Fruit fly (Drosophila melanogaster) whole organism, prepupa: ENCODE results near the gene CG14322.

Experiments
- Blimp-1 ChIP-seq: fragments of 200-800 bp; sonication (Bioruptor generic); optimal IDR thresholded peaks from 3 replicates; lab custom pipeline; 2017; ENCODE audit warnings: missing biosample characterization, missing genetic modification characterization, mild to moderate bottlenecking, moderate library complexity, missing genetic modification reagents
- CG10631 ChIP-seq: fragments of 200-800 bp; sonication (Bioruptor generic); optimal IDR thresholded peaks from 2 replicates; lab custom pipeline; 2016; ENCODE audit warnings: missing biosample characterization, missing genetic modification characterization
- CG10669 ChIP-seq: fragments of 200-800 bp; sonication (Bioruptor generic); optimal IDR thresholded peaks from 3 replicates; lab custom pipeline; 2018; ENCODE audit warnings: missing biosample characterization, mild to moderate bottlenecking, missing genetic modification characterization, moderate library complexity
- CG11294 ChIP-seq: fragments of 200-800 bp; sonication (Bioruptor generic); IDR thresholded peaks from 2 replicates; pipeline ENCODE4 v1.3.6; 2022; ENCODE audit warnings: missing biosample characterization, missing genetic modification characterization
- CG11762 ChIP-seq: fragments of 200-800 bp; sonication (Bioruptor generic); optimal IDR thresholded peaks from 3 replicates; lab custom pipeline; 2016; ENCODE audit warnings: missing biosample characterization, missing genetic modification characterization; ENCODE audit not compliant: insufficient read depth
- CG11902 ChIP-seq: fragments of 200-800 bp; sonication (Bioruptor generic); optimal IDR thresholded peaks from 3 replicates; lab custom pipeline; 2016; ENCODE audit warnings: missing biosample characterization, missing genetic modification characterization
- CG15336 ChIP-seq: fragments of 200-800 bp; sonication (Bioruptor generic); IDR thresholded peaks from 2 replicates; pipeline ENCODE4 v1.3.6; 2022; ENCODE audit warnings: missing biosample characterization, missing genetic modification characterization
- CG1621 ChIP-seq: fragments of 200-800 bp; sonication (Bioruptor generic); optimal IDR thresholded peaks from 3 replicates; lab custom pipeline; 2018; ENCODE audit warnings: missing biosample characterization, mild to moderate bottlenecking, missing genetic modification characterization
- CG16779 ChIP-seq: fragments of 200-800 bp; sonication (Bioruptor generic); optimal IDR thresholded peaks from 3 replicates; lab custom pipeline; 2017; ENCODE audit warnings: missing biosample characterization, mild to moderate bottlenecking, missing genetic modification characterization
- CG3032 ChIP-seq: fragments of 200-800 bp; optimal IDR thresholded peaks from 2 replicates; lab custom pipeline; 2019; ENCODE audit warnings: missing biosample characterization, mild to moderate bottlenecking, missing genetic modification characterization, moderate library complexity
- CG6792 ChIP-seq: fragments of 200-800 bp; sonication (Bioruptor generic); optimal IDR thresholded peaks from 3 replicates; lab custom pipeline; 2016; ENCODE audit warnings: missing biosample characterization, missing genetic modification characterization
- CG6854 ChIP-seq: fragments of 200-800 bp; sonication (Bioruptor generic); optimal IDR thresholded peaks from 2 replicates; lab custom pipeline; 2017; ENCODE audit warnings: missing biosample characterization, mild to moderate bottlenecking, missing genetic modification characterization
- CG7368 ChIP-seq: fragments of 200-800 bp; sonication (Bioruptor generic); optimal IDR thresholded peaks from 3 replicates; lab custom pipeline; 2016; ENCODE audit warnings: missing biosample characterization, missing genetic modification characterization
- CG8632 ChIP-seq: fragments of 200-800 bp; sonication (Bioruptor generic); optimal IDR thresholded peaks from 3 replicates; lab custom pipeline; 2016; ENCODE audit warnings: missing biosample characterization, missing genetic modification characterization
- Eip78C ChIP-seq: fragments of 200-800 bp; sonication (Bioruptor generic); peaks from one replicate; lab custom pipeline; 2016; ENCODE audit warnings: missing biosample characterization, missing genetic modification characterization
- Eip93F ChIP-seq: fragments of 200-800 bp; sonication (Bioruptor generic); optimal IDR thresholded peaks from 2 replicates; lab custom pipeline; 2016; ENCODE audit warnings: missing biosample characterization, mild to moderate bottlenecking, missing genetic modification characterization
- Hr38 ChIP-seq: sonication (Bioruptor generic); optimal IDR thresholded peaks from 2 replicates; lab custom pipeline; 2016; ENCODE audit warnings: missing biosample characterization, missing genetic modification characterization
- Hr39 ChIP-seq: fragments of 200-800 bp; sonication (Bioruptor generic); optimal IDR thresholded peaks from 2 replicates; lab custom pipeline; 2016; ENCODE audit warnings: missing biosample characterization, missing genetic modification characterization
- Lpt ChIP-seq: fragments of 200-800 bp; sonication (Bioruptor generic); optimal IDR thresholded peaks from 3 replicates; lab custom pipeline; 2016; ENCODE audit warnings: missing biosample characterization, missing genetic modification characterization
- Met ChIP-seq: fragments of 200-800 bp; sonication (Bioruptor generic); optimal IDR thresholded peaks from 3 replicates; lab custom pipeline; 2016; ENCODE audit warnings: missing biosample characterization, missing genetic modification characterization
- OdsH ChIP-seq: fragments of 200-800 bp; sonication (Bioruptor generic); optimal IDR thresholded peaks from 3 replicates; lab custom pipeline; 2016; ENCODE audit warnings: missing biosample characterization, missing genetic modification characterization
- Smox ChIP-seq: fragments of 200-800 bp; sonication (Bioruptor generic); optimal IDR thresholded peaks from 3 replicates; lab custom pipeline; 2016; ENCODE audit warnings: missing biosample characterization, missing genetic modification characterization
- Sox102F ChIP-seq: fragments of 200-800 bp; sonication (Bioruptor generic); optimal IDR thresholded peaks from 2 replicates; lab custom pipeline; 2016; ENCODE audit warnings: missing biosample characterization, mild to moderate bottlenecking, missing genetic modification characterization
- Sox14 ChIP-seq: fragments of 200-800 bp; sonication (Bioruptor generic); optimal IDR thresholded peaks from 3 replicates; lab custom pipeline; 2016; ENCODE audit warnings: missing biosample characterization, missing genetic modification characterization
- achi ChIP-seq: fragments of 200-800 bp; sonication (Bioruptor generic); optimal IDR thresholded peaks from 3 replicates; lab custom pipeline; 2016; ENCODE audit warnings: missing biosample characterization, missing genetic modification characterization
- cyc ChIP-seq: fragments of 200-800 bp; sonication (Bioruptor generic); optimal IDR thresholded peaks from 3 replicates; lab custom pipeline; 2016; ENCODE audit warnings: missing biosample characterization, missing genetic modification characterization
- dsx ChIP-seq: fragments of 200-800 bp; optimal IDR thresholded peaks from 3 replicates; lab custom pipeline; 2019; ENCODE audit warnings: missing biosample characterization, mild to moderate bottlenecking, missing genetic modification characterization, moderate library complexity; ENCODE audit not compliant: poor library complexity, severe bottlenecking
- esn ChIP-seq: fragments of 200-800 bp; sonication (Bioruptor generic); optimal IDR thresholded peaks from 2 replicates; lab custom pipeline; 2016; ENCODE audit warnings: missing biosample characterization, mild to moderate bottlenecking, missing genetic modification characterization, moderate library complexity
- fd59A ChIP-seq: fragments of 200-800 bp; sonication (Bioruptor generic); optimal IDR thresholded peaks from 2 replicates; lab custom pipeline; 2017; ENCODE audit warnings: missing biosample characterization, mild to moderate bottlenecking, missing genetic modification characterization, missing genetic modification reagents
- fkh ChIP-seq: fragments of 200-800 bp; sonication (Bioruptor generic); optimal IDR thresholded peaks from 3 replicates; lab custom pipeline; 2017; ENCODE audit warnings: missing biosample characterization, mild to moderate bottlenecking, missing genetic modification characterization, moderate library complexity
- lz ChIP-seq: fragments of 200-800 bp; sonication (Bioruptor generic); optimal IDR thresholded peaks from 3 replicates; lab custom pipeline; 2016; ENCODE audit warnings: missing biosample characterization, missing genetic modification characterization
- net ChIP-seq: fragments of 200-800 bp; sonication (Bioruptor generic); optimal IDR thresholded peaks from 3 replicates; lab custom pipeline; 2016; ENCODE audit warnings: missing biosample characterization, missing genetic modification characterization
- pdm3 ChIP-seq: fragments of 200-800 bp; sonication (Bioruptor generic); optimal IDR thresholded peaks from 3 replicates; lab custom pipeline; 2016; ENCODE audit warnings: missing biosample characterization, missing genetic modification characterization
- salr ChIP-seq, 2 experiments: fragments of 200-800 bp; sonication (Bioruptor generic); optimal IDR thresholded peaks; 3 replicates each; lab custom pipeline; 2016 to 2018; ENCODE audit warnings: missing biosample characterization in 2 of 2, missing genetic modification characterization in 2 of 2, mild to moderate bottlenecking in 1 of 2
- svp ChIP-seq: fragments of 200-800 bp; sonication (Bioruptor generic); peaks from one replicate; lab custom pipeline; 2016; ENCODE audit warnings: missing biosample characterization, missing genetic modification characterization
- topi ChIP-seq: fragments of 200-800 bp; sonication (Bioruptor generic); optimal IDR thresholded peaks from 3 replicates; lab custom pipeline; 2016; ENCODE audit warnings: missing biosample characterization, missing genetic modification characterization
- vri ChIP-seq: fragments of 200-800 bp; sonication (Bioruptor generic); optimal IDR thresholded peaks from 3 replicates; lab custom pipeline; 2016; ENCODE audit warnings: missing biosample characterization, mild to moderate bottlenecking, missing genetic modification characterization

CG14322 gene

DNA sequence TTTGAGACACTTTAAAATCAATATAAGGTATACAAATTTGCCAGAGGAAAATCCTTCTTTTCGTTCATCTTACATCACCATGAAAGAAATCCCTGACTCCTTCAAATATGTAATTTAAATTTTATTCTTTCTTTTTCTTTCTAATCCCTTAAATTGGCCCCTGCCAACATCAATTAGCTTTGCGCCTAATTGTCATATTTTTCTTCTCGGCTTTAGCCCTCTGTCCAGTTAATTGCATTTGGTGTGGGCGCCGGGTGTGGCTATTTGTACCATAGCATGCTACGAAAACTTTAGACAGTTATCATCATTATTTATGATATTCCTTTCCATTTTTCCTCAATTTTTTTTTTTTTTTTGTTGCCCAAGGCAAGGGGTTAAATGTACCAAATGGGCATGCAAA lies 17.1 kb upstream of the CG14322 start, which contains the start of gene CG43175:
Gene CG43175 (plus strand): TSS at position 301 of the 400 bp plus-strand sequence.
- TF ChIP-seq CG11902 (GFP tag; lab: Kevin White, UChicago) (no peak), salr (GFP tag; optimal IDR thresholded peaks at IDR 0.05; lab: Kevin White, UChicago) (no peak), fkh (no peak), CG6854 (GFP tag; lab: Kevin White, UChicago) (no peak), CG15336 (GFP tag; lab: Robert Waterston, UW) (no peak), pdm3 (GFP tag; lab: Kevin White, UChicago) (no peak), cyc (no peak), Sox14 (GFP tag; lab: Kevin White, UChicago) (no peak)

DNA sequence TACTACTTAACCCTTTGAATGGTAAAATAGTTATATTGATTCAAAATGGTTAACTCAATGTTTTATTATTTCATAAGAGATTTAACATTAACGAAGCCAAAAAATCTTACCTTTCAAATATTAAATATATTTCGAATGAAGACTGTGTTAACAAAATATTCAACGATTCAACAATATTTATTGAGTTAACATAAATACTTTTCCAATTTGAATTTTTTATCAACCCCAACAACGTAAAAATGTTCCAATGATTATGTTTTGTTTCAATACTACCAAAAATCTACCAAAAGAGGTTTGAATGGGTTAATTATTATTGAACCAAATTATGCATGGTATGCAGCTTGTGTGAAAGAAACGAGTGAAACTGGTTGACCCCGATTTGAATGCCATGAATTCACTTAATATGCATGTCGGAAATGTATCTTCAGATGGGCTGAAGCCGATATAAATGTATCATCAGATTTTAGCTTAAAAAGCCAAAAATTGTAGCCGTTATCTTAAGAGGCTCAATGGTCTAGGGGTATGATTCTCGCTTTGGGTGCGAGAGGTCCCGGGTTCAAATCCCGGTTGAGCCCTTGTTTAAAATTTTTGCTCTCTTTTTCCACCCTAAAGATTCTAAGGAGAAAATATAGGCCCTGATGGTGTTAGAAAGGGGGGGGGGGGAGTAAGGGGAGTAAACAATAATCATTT lies 16.2 kb upstream of the CG14322 start:
- TF ChIP-seq Hr38 (GFP tag; lab: Kevin White, UChicago) (no peak), Lpt (GFP tag; lab: Kevin White, UChicago) (no peak), Eip78C (peak; percentile 81), Sox14 (GFP tag; lab: Kevin White, UChicago) (no peak), fd59A (GFP tag; lab: Kevin White, UChicago) (no peak), CG11902 (GFP tag; lab: Kevin White, UChicago) (no peak), CG11762 (GFP tag; lab: Kevin White, UChicago) (no peak), svp (GFP tag; lab: Kevin White, UChicago) (peak; percentile 44), esn (GFP tag; lab: Kevin White, UChicago) (no peak), Hr39 (GFP tag; lab: Kevin White, UChicago) (no peak), lz (GFP tag; lab: Kevin White, UChicago) (no peak), fkh (no peak), CG11294 (no peak)

DNA sequence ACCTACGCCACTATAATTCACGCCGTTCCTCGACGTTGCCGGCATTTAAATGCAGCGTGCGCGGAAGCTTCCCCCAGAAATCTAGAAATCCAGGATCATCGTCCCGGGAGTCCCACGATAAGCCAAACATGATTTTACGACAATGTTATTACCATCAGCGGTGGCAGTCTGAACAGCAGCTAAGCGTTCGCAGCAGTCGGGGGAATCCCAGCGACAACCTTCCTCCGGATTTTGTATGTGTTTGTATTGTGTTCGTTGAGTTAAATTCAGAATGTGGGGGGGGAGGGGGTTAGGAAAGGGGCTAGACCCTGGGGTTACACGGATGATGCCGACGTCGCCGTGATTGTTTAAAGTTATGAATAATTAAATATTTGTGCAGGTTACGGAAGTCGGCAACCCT lies 3.5 kb upstream of the CG14322 start:
- TF ChIP-seq CG11762 (GFP tag; lab: Kevin White, UChicago) = no peak
- no peak for TF ChIP-seq CG1621 (tag; lab: Kevin White, UChicago)
- peak; percentile 77 for TF ChIP-seq svp (GFP tag; lab: Kevin White, UChicago)

DNA sequence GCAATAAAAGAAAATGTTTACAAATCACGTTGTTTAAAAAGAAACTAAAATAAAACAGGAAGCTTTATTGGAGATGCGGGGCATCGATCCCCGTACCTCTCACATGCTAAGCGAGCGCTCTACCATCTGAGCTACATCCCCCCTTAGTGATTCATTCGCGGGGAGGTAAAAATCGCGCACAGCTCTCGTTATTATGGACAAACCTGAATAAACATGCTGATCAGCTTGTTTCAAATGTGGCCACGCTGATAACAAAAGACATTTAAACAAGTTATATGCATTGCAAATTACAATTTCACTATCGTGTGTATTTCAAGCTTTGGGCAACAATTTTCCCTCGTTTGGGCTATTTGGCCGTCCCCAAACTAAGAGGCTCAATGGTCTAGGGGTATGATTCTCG lies 2.2 kb upstream of the CG14322 start:
- TF ChIP-seq achi (GFP tag; lab: Kevin White, UChicago) (no peak), fd59A (GFP tag; lab: Kevin White, UChicago) (no peak), CG8632 (GFP tag; lab: Kevin White, UChicago) (no peak), CG10631 (GFP tag; lab: Kevin White, UChicago) (no peak), CG11902 (GFP tag; lab: Kevin White, UChicago) (no peak), Sox102F (GFP tag; lab: Kevin White, UChicago) (no peak), lz (GFP tag; lab: Kevin White, UChicago) (no peak), Met (no peak), CG16779 (no peak), Hr38 (GFP tag; lab: Kevin White, UChicago) (no peak), esn (GFP tag; lab: Kevin White, UChicago) (no peak)

DNA sequence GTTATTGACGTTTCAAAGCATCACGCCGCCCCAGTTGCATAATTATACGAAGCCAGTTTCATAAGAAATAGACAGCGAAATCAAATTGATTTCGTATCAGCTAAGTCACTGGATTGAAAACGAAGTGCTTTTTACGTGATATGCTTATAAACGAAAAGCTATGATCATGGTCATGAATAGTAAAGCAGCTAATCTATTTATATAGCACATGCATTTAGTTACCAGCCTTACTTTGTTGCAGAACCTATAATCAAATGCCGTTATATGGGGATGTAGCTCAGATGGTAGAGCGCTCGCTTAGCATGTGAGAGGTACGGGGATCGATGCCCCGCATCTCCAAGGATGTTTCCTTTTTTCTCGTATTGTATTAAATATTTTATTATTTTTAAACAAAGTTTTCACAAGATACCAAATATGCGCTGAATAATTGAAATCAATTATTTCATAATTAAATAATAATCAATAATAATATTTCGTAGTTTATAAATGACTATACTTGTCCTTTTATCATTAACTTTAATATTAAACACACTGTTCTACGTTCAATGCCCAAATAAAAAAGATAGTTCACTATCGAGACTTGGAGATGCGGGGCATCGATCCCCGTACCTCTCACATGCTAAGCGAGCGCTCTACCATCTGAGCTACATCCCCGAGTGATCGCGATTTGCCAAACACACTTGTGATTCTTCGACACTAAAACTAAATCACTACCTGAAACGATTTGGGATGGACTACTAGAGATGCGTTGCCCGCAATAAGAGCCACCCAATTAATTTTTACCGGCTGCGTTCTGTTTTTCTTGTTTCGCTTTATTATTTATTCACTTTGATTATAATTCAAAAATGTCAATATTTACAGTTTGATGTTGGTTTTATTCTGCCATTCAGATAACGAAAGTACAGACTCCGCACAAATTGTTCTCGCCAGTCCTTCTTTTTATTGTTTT lies 1.1 kb upstream of the CG14322 start:
- TF ChIP-seq Sox102F (GFP tag; lab: Kevin White, UChicago) (peak; percentile 34), CG7368 (GFP tag; lab: Kevin White, UChicago) (no peak), Blimp-1 (no peak), Smox (GFP tag; lab: Kevin White, UChicago) (no peak), fkh (peak; percentile 33), CG10669 (GFP tag; lab: Kevin White, UChicago) (no peak), Met (peak; percentile 14), topi (GFP tag; lab: Kevin White, UChicago) (no peak), OdsH (no peak), CG6792 (GFP tag; lab: Kevin White, UChicago) (peak; percentile 2), Eip93F (GFP tag; lab: Kevin White, UChicago) (no peak), dsx (GFP tag; lab: Kevin White, UChicago) (peak; percentile 84), CG3032 (no peak), esn (GFP tag; lab: Kevin White, UChicago) (peak; percentile 21), vri (no peak), Eip78C (peak; percentile 67), net (GFP tag; lab: Kevin White, UChicago) (no peak)
